Fruit fly (Drosophila melanogaster) whole organism, embryonic: Measurements from ENCODE around the gene CG5815.
A peak's percentile ranks its signal among the peaks of the same experiment; 100 is the strongest.

Source experiments
- BtbVII ChIP-seq: fragments of 200-800 bp; sonication (Bioruptor generic); optimal IDR thresholded peaks from 3 replicates; lab custom pipeline; 2017; ENCODE audit warnings: missing biosample characterization, mild to moderate bottlenecking, missing genetic modification characterization
- CG10431 ChIP-seq: fragments of 200-800 bp; sonication (Bioruptor generic); optimal IDR thresholded peaks from 3 replicates; lab custom pipeline; 2018; ENCODE audit warnings: missing biosample characterization, mild to moderate bottlenecking, missing genetic modification characterization
- CG11398 ChIP-seq: fragments of 200-800 bp; sonication (Bioruptor generic); optimal IDR thresholded peaks from 2 replicates; lab custom pipeline; 2016; ENCODE audit warnings: missing biosample characterization, missing genetic modification characterization
- CG11723 ChIP-seq: fragments of 200-800 bp; sonication (Bioruptor generic); optimal IDR thresholded peaks from 2 replicates; lab custom pipeline; 2017; ENCODE audit warnings: missing biosample characterization, mild to moderate bottlenecking, missing genetic modification characterization
- CG12769 ChIP-seq: fragments of 200-800 bp; sonication (Bioruptor generic); optimal IDR thresholded peaks from 2 replicates; lab custom pipeline; 2019; ENCODE audit warnings: missing biosample characterization, mild to moderate bottlenecking, missing genetic modification characterization, moderate library complexity
- CG12942 ChIP-seq: fragments of 200-800 bp; sonication (Bioruptor generic); optimal IDR thresholded peaks from 3 replicates; lab custom pipeline; 2016; ENCODE audit warnings: missing biosample characterization, missing genetic modification characterization
- CG13296 ChIP-seq: fragments of 200-800 bp; sonication (Bioruptor generic); optimal IDR thresholded peaks from 3 replicates; lab custom pipeline; 2018; ENCODE audit warnings: missing biosample characterization, mild to moderate bottlenecking, missing genetic modification characterization
- CG14050 ChIP-seq: fragments of 200-800 bp; sonication (Bioruptor generic); IDR thresholded peaks from 3 replicates; pipeline ENCODE4 v1.3.6; 2022; ENCODE audit warnings: missing biosample characterization, missing genetic modification characterization
- CG1529 ChIP-seq: fragments of 200-800 bp; sonication (Bioruptor generic); optimal IDR thresholded peaks from 3 replicates; lab custom pipeline; 2018; ENCODE audit warnings: missing biosample characterization, missing genetic modification characterization
- CG16815 ChIP-seq: fragments of 200-800 bp; sonication (Bioruptor generic); optimal IDR thresholded peaks from 3 replicates; lab custom pipeline; 2017; ENCODE audit warnings: missing biosample characterization, mild to moderate bottlenecking, missing genetic modification characterization
- CG17568 ChIP-seq: fragments of 200-800 bp; sonication (Bioruptor generic); optimal IDR thresholded peaks from 2 replicates; lab custom pipeline; 2018; ENCODE audit warnings: missing biosample characterization, mild to moderate bottlenecking, missing genetic modification characterization, moderate library complexity
- CG17612 ChIP-seq: fragments of 200-800 bp; sonication (Bioruptor generic); IDR thresholded peaks from 2 replicates; pipeline ENCODE4 v1.3.6; 2022; ENCODE audit warnings: missing biosample characterization, missing genetic modification characterization
- CG18619 ChIP-seq: fragments of 200-800 bp; sonication (Bioruptor generic); optimal IDR thresholded peaks from 3 replicates; lab custom pipeline; 2017; ENCODE audit warnings: missing biosample characterization, mild to moderate bottlenecking, missing genetic modification characterization
- CG2889 ChIP-seq: fragments of 200-800 bp; sonication (Bioruptor generic); IDR thresholded peaks from 3 replicates; pipeline ENCODE4 v1.3.6; 2022; ENCODE audit warnings: missing biosample characterization, missing genetic modification characterization
- CG4282 ChIP-seq: fragments of 200-800 bp; sonication (Bioruptor generic); optimal IDR thresholded peaks from 2 replicates; lab custom pipeline; 2016; ENCODE audit warnings: missing biosample characterization, missing genetic modification characterization
- CG6272 ChIP-seq: fragments of 200-800 bp; sonication (Bioruptor generic); IDR thresholded peaks from 2 replicates; pipeline ENCODE4 v1.3.6; 2022; ENCODE audit warnings: missing biosample characterization, missing genetic modification characterization
- CG6689 ChIP-seq: fragments of 200-800 bp; sonication (Bioruptor generic); IDR thresholded peaks from 2 replicates; pipeline ENCODE4 v1.3.6; 2022; ENCODE audit warnings: missing biosample characterization, missing genetic modification characterization
- CG7372 ChIP-seq: fragments of 200-800 bp; sonication (Bioruptor generic); IDR thresholded peaks from 2 replicates; pipeline ENCODE4 v1.3.6; 2022; ENCODE audit warnings: missing biosample characterization, missing genetic modification characterization
- CG8089 ChIP-seq: fragments of 200-800 bp; sonication (Bioruptor generic); optimal IDR thresholded peaks from 3 replicates; lab custom pipeline; 2016; ENCODE audit warnings: missing biosample characterization, missing genetic modification characterization
- CG9437 ChIP-seq: fragments of 200-800 bp; sonication (Bioruptor generic); optimal IDR thresholded peaks from 2 replicates; lab custom pipeline; 2018; ENCODE audit warnings: missing biosample characterization, mild to moderate bottlenecking, missing genetic modification characterization
- CG9797 ChIP-seq: fragments of 200-800 bp; sonication (Bioruptor generic); optimal IDR thresholded peaks from 3 replicates; lab custom pipeline; 2018; ENCODE audit warnings: missing biosample characterization, mild to moderate bottlenecking, missing genetic modification characterization
- CG9932 ChIP-seq: fragments of 200-800 bp; sonication (Bioruptor generic); IDR thresholded peaks from 2 replicates; pipeline ENCODE4 v1.3.6; 2022; ENCODE audit warnings: missing biosample characterization, missing genetic modification characterization
- CrebB ChIP-seq: fragments of 200-800 bp; sonication (Bioruptor generic); optimal IDR thresholded peaks from 3 replicates; lab custom pipeline; 2018; ENCODE audit warnings: missing biosample characterization, mild to moderate bottlenecking, missing genetic modification characterization
- Dbx ChIP-seq: fragments of 200-800 bp; sonication (Bioruptor generic); IDR thresholded peaks from 3 replicates; pipeline ENCODE4 v1.3.6; 2022; ENCODE audit warnings: missing biosample characterization, missing genetic modification characterization
- Hmr ChIP-seq: fragments of 200-800 bp; sonication (Bioruptor generic); optimal IDR thresholded peaks from 3 replicates; lab custom pipeline; 2017; ENCODE audit warnings: mild to moderate bottlenecking, missing biosample characterization, missing genetic modification reagents, missing genetic modification characterization
- Mad ChIP-seq: fragments of 200-800 bp; sonication (Bioruptor generic); optimal IDR thresholded peaks from 2 replicates; lab custom pipeline; 2016; ENCODE audit warnings: missing biosample characterization, missing genetic modification characterization
- Rx ChIP-seq: fragments of 200-800 bp; sonication (Bioruptor generic); IDR thresholded peaks from 2 replicates; pipeline ENCODE4 v1.3.6; 2022; ENCODE audit warnings: missing biosample characterization, missing genetic modification characterization
- Sox100B ChIP-seq: fragments of 200-800 bp; sonication (Bioruptor generic); optimal IDR thresholded peaks from 3 replicates; lab custom pipeline; 2018; ENCODE audit warnings: missing biosample characterization, mild to moderate bottlenecking, missing genetic modification characterization
- aop ChIP-seq: fragments of 200-800 bp; sonication (Bioruptor generic); IDR thresholded peaks from 2 replicates; pipeline ENCODE4 v1.3.6; 2022; ENCODE audit warnings: missing biosample characterization, missing genetic modification characterization
- ap ChIP-seq: fragments of 200-800 bp; sonication (Bioruptor generic); IDR thresholded peaks from 2 replicates; pipeline ENCODE4 v1.3.6; 2022; ENCODE audit warnings: missing biosample characterization, missing genetic modification characterization
- bsh ChIP-seq, 2 experiments: fragments of 200-800 bp; sonication (Bioruptor generic); optimal IDR thresholded peaks; 2 replicates each; lab custom pipeline; 2017 to 2018; ENCODE audit warnings: mild to moderate bottlenecking in 2 of 2, missing biosample characterization in 2 of 2, missing genetic modification characterization in 2 of 2, moderate library complexity in 1 of 2
- cato ChIP-seq: fragments of 200-800 bp; sonication (Bioruptor generic); optimal IDR thresholded peaks from 2 replicates; lab custom pipeline; 2016; ENCODE audit warnings: missing biosample characterization, missing genetic modification characterization, borderline replicate concordance
- chif ChIP-seq, 2 experiments: fragments of 200-800 bp; sonication (Bioruptor generic); optimal IDR thresholded peaks; 3 replicates each; lab custom pipeline; 2016; ENCODE audit warnings: missing biosample characterization in 2 of 2, missing genetic modification characterization in 2 of 2
- da ChIP-seq: fragments of 200-800 bp; sonication (Bioruptor generic); optimal IDR thresholded peaks from 2 replicates; lab custom pipeline; 2016; ENCODE audit warnings: missing biosample characterization, missing genetic modification characterization
- dm ChIP-seq: fragments of 200-800 bp; sonication (Bioruptor generic); optimal IDR thresholded peaks from 3 replicates; lab custom pipeline; 2016; ENCODE audit warnings: missing biosample characterization, missing genetic modification characterization
- ewg ChIP-seq: fragments of 200-800 bp; sonication (Bioruptor generic); optimal IDR thresholded peaks from 3 replicates; lab custom pipeline; 2017; ENCODE audit warnings: mild to moderate bottlenecking, missing biosample characterization, missing genetic modification reagents, missing genetic modification characterization
- exex ChIP-seq: fragments of 200-800 bp; sonication (Bioruptor generic); optimal IDR thresholded peaks from 4 replicates; lab custom pipeline; 2018; ENCODE audit warnings: missing biosample characterization, mild to moderate bottlenecking, missing genetic modification characterization, moderate library complexity
- gcm ChIP-seq: fragments of 200-800 bp; sonication (Bioruptor generic); optimal IDR thresholded peaks from 2 replicates; lab custom pipeline; 2019; ENCODE audit warnings: missing biosample characterization, mild to moderate bottlenecking, missing genetic modification characterization, moderate library complexity
- gem ChIP-seq: fragments of 200-800 bp; sonication (Bioruptor generic); optimal IDR thresholded peaks from 2 replicates; lab custom pipeline; 2019; ENCODE audit warnings: missing biosample characterization, mild to moderate bottlenecking, missing genetic modification characterization, moderate library complexity
- ham ChIP-seq: fragments of 200-800 bp; sonication (Bioruptor generic); IDR thresholded peaks from 2 replicates; pipeline ENCODE4 v1.3.6; 2022; ENCODE audit warnings: missing biosample characterization, missing genetic modification characterization
- hth ChIP-seq: fragments of >200 bp; optimal IDR thresholded peaks from 2 replicates; lab custom pipeline; 2017; ENCODE audit warnings: inconsistent platforms
- ken ChIP-seq: fragments of 200-800 bp; sonication (Bioruptor generic); IDR thresholded peaks from 3 replicates; pipeline ENCODE4 v1.3.6; 2022; ENCODE audit warnings: missing biosample characterization, missing genetic modification characterization
- lilli ChIP-seq: fragments of 200-800 bp; sonication (Bioruptor generic); optimal IDR thresholded peaks from 3 replicates; lab custom pipeline; 2016; ENCODE audit warnings: missing biosample characterization, missing genetic modification characterization
- mld ChIP-seq: fragments of 200-800 bp; sonication (Bioruptor generic); IDR thresholded peaks from 3 replicates; pipeline ENCODE4 v1.3.6; 2022; ENCODE audit warnings: missing biosample characterization, missing genetic modification characterization; ENCODE audit not compliant: partially characterized antibody
- nau ChIP-seq: fragments of 200-800 bp; sonication (Bioruptor generic); optimal IDR thresholded peaks from 3 replicates; lab custom pipeline; 2017; ENCODE audit warnings: missing biosample characterization, mild to moderate bottlenecking, missing genetic modification characterization, missing genetic modification reagents
- pan ChIP-seq, 4 experiments: fragments of >200 bp in 3 of 4; fragments of 200-800 bp in 1 of 4; sonication (Bioruptor generic) in 1 of 4; optimal IDR thresholded peaks in 3 of 4; IDR thresholded peaks in 1 of 4; 2 replicates each; pipeline versions ENCODE4 v1.3.6 to Lab custom; 2017 to 2022; ENCODE audit warnings: missing biosample characterization in 2 of 4, missing genetic modification characterization in 2 of 4, mixed read lengths in 1 of 4
- phol ChIP-seq: fragments of 200-800 bp; sonication (Bioruptor generic); optimal IDR thresholded peaks from 3 replicates; lab custom pipeline; 2018; ENCODE audit warnings: missing biosample characterization, mild to moderate bottlenecking, missing genetic modification characterization, moderate library complexity
- pzg ChIP-seq: fragments of 200-800 bp; sonication (Bioruptor generic); optimal IDR thresholded peaks from 3 replicates; lab custom pipeline; 2018; ENCODE audit warnings: missing biosample characterization, mild to moderate bottlenecking, missing genetic modification characterization, moderate library complexity
- trh ChIP-seq: fragments of 200-800 bp; sonication (Bioruptor generic); optimal IDR thresholded peaks from 2 replicates; lab custom pipeline; 2016; ENCODE audit warnings: missing biosample characterization, missing genetic modification characterization

Gene CG5815

DNA sequence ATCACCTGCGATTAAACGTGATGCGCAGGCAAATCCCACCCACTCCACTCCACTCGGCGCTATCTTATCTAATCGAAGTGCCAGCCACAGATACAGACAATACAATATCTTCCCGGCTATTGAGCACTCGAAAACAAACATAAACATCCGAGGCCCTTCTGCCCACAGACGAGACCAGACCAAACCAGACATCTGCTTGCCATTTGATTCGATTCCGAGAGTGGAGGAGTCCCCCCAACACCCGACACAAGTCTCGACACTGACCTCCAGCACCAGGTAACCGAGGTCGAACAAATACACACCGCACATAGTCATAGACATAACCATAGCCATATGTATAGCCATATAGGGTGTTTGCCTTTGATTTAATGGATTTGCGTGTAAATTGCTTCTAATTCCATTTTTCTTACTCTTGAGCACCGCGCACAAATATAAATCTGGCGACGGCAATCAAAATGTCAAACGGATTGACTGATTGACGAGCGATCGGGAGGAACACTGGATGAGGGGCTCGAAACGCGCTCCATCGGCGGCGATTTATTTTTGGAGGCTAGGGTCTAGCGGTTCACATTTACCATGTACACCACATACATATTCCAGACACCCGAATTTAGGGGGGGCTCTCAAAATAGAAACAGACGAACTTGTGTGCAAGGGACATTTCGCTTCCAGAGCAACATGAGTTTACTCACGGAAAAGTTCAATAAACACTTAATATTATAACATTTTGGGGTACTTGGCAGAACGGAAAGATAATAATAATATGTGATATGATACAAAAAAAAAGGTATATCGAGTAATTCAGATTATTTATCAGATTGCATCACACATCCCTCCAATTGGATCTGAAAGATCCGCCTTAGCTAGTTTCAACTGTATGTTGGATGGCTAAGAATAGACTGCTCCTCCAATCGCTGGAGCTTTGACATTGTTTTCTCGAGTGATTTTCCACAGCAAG, 36.7 kb downstream of the CG5815 start (continued):
- TF ChIP-seq Rx, result no peak
- peak; percentile 41 for TF ChIP-seq exex (tag; lab: Kevin White, UChicago)
- peak; percentile 18 for TF ChIP-seq CrebB (tag; lab: Kevin White, UChicago)
- TF ChIP-seq chif (GFP tag; optimal IDR thresholded peaks at IDR 0.05; lab: Kevin White, UChicago), result no peak
- no peak for TF ChIP-seq ken (GFP tag; lab: Robert Waterston, UW)
- TF ChIP-seq CG12769 (tag; lab: Kevin White, UChicago), result peak; percentile 89
- TF ChIP-seq CG11723, result no peak
- no peak for TF ChIP-seq CG8089 (GFP tag; lab: Kevin White, UChicago)
- no peak for TF ChIP-seq CG7372
- TF ChIP-seq CG17568 (GFP tag; lab: Kevin White, UChicago), result no peak
- TF ChIP-seq CG12942, result no peak
- TF ChIP-seq Dbx (GFP tag; lab: Robert Waterston, UW), result no peak
- TF ChIP-seq CG13296 (GFP tag; lab: Kevin White, UChicago), result no peak
- no peak for TF ChIP-seq CG6272 (GFP tag; lab: Robert Waterston, UW)
- no peak for TF ChIP-seq ham (GFP tag; lab: Robert Waterston, UW)
- no peak for TF ChIP-seq nau
- TF ChIP-seq mld, result no peak
- no peak for TF ChIP-seq CG17612 (GFP tag; lab: Robert Waterston, UW)
- peak; percentile 59 for TF ChIP-seq hth (lab: Kevin White, UChicago)
- peak; percentile 73 for TF ChIP-seq CG10431 (GFP tag; lab: Kevin White, UChicago)
- peak; percentile 60 for TF ChIP-seq gem
- peak; percentile 23 for TF ChIP-seq da (GFP tag; lab: Kevin White, UChicago)
- no peak for TF ChIP-seq CG9437 (GFP tag; lab: Kevin White, UChicago)
- TF ChIP-seq pzg (GFP tag; lab: Kevin White, UChicago), result no peak
- TF ChIP-seq BtbVII (GFP tag; lab: Kevin White, UChicago), result no peak
- no peak for TF ChIP-seq ewg (GFP tag; lab: Kevin White, UChicago)
- no peak for TF ChIP-seq CG1529
- TF ChIP-seq CG9797 (GFP tag; lab: Kevin White, UChicago), result no peak
- no peak for TF ChIP-seq pan (optimal IDR thresholded peaks at IDR 0.05; lab: Kevin White, UChicago)
- TF ChIP-seq pan (GFP tag; optimal IDR thresholded peaks at IDR 0.05 in 1 of 2, IDR thresholded peaks at IDR 0.05 in 1 of 2), result no peak
- TF ChIP-seq cato (GFP tag; lab: Kevin White, UChicago), result no peak
- no peak for TF ChIP-seq CG4282 (GFP tag; lab: Kevin White, UChicago)
- TF ChIP-seq gcm, result no peak
- no peak for TF ChIP-seq phol (tag; lab: Kevin White, UChicago)
- no peak for TF ChIP-seq CG14050
- no peak for TF ChIP-seq CG18619 (GFP tag; lab: Kevin White, UChicago)
- TF ChIP-seq Hmr (GFP tag; lab: Kevin White, UChicago), result no peak
- peak; percentile 1 for TF ChIP-seq Sox100B (GFP tag; lab: Kevin White, UChicago)
- TF ChIP-seq CG2889 (GFP tag; lab: Robert Waterston, UW), result no peak
- peak in 1 of 2 experiments; percentile 46 for TF ChIP-seq bsh (GFP tag; optimal IDR thresholded peaks at IDR 0.05; lab: Kevin White, UChicago)
- no peak for TF ChIP-seq aop (GFP tag; lab: Robert Waterston, UW)
- TF ChIP-seq dm (GFP tag; lab: Kevin White, UChicago), result no peak
- no peak for TF ChIP-seq CG11398
- no peak for TF ChIP-seq CG6689 (GFP tag; lab: Robert Waterston, UW)
- TF ChIP-seq CG16815 (GFP tag; lab: Kevin White, UChicago), result no peak
- no peak for TF ChIP-seq lilli (GFP tag; lab: Kevin White, UChicago)
- TF ChIP-seq Mad, result no peak
- no peak for TF ChIP-seq trh (GFP tag; lab: Kevin White, UChicago)
- TF ChIP-seq CG9932 (GFP tag; lab: Robert Waterston, UW), result no peak
- no peak for TF ChIP-seq ap (GFP tag; lab: Robert Waterston, UW)
